ENCODE assay signal across 3 worm cellular contexts in genomic region chrIII:7907515-7907914, ce11.
TF ChIP-seq lines count a peak whose summit lies in the region.

Gene pcp-5, minus strand, starts transcription at chrIII:7907615.

TF ChIP-seq in whole organism, L1 larva, 84 proteins besides CTCF, POLR2A, EP300 and RAD21:
- TF ChIP-seq rnt-1 (tag; optimal IDR thresholded peaks at IDR 0.05; lab: Kevin White, UChicago): peak; percentile 48
- peak; percentile 36 for TF ChIP-seq nhr-71 (tag; optimal IDR thresholded peaks at IDR 0.05; lab: Kevin White, UChicago)
- TF ChIP-seq fkh-8 (tag; optimal IDR thresholded peaks at IDR 0.05; lab: Kevin White, UChicago): no peak
TF ChIP-seq in whole organism, L1 larva: peak in this region for 2.

TF ChIP-seq in whole organism, late embryonic, 69 proteins besides CTCF, POLR2A, EP300 and RAD21:
- TF ChIP-seq odd-2 (tag; optimal IDR thresholded peaks at IDR 0.05; lab: Kevin White, UChicago) (no peak), unc-55 (GFP tag; optimal IDR thresholded peaks at IDR 0.05; lab: Kevin White, UChicago) (peak; percentile 6)
TF ChIP-seq in whole organism, late embryonic: peak in this region for 1.

TF ChIP-seq in whole organism, mixed stage, embryonic, 35 proteins besides CTCF, POLR2A, EP300 and RAD21:
- TF ChIP-seq sptf-1 (tag; optimal IDR thresholded peaks at IDR 0.05; lab: Kevin White, UChicago) (no peak), M03D4.4 (tag; optimal IDR thresholded peaks at IDR 0.05; lab: Kevin White, UChicago) (no peak), ceh-43 (GFP tag; optimal IDR thresholded peaks at IDR 0.05; lab: Kevin White, UChicago) (no peak), cnd-1 (tag; optimal IDR thresholded peaks at IDR 0.05; lab: Kevin White, UChicago) (no peak), bed-3 (GFP tag; optimal IDR thresholded peaks at IDR 0.05; lab: Kevin White, UChicago) (no peak), lin-13 (tag; optimal IDR thresholded peaks at IDR 0.05; lab: Kevin White, UChicago) (no peak), ceh-39 (tag; optimal IDR thresholded peaks at IDR 0.05; lab: Kevin White, UChicago) (peak; percentile 45), ztf-11 (tag; optimal IDR thresholded peaks at IDR 0.05; lab: Kevin White, UChicago) (no peak), nhr-28 (tag; optimal IDR thresholded peaks at IDR 0.05; lab: Kevin White, UChicago) (no peak), nhr-76 (tag; optimal IDR thresholded peaks at IDR 0.05; lab: Kevin White, UChicago) (no peak), hlh-1 (tag; optimal IDR thresholded peaks at IDR 0.05; lab: Kevin White, UChicago) (peak; percentile 83), nhr-12 (tag; optimal IDR thresholded peaks at IDR 0.05; lab: Kevin White, UChicago) (no peak), pha-4 (tag; optimal IDR thresholded peaks at IDR 0.05; lab: Kevin White, UChicago) (no peak), lin-32 (GFP tag; optimal IDR thresholded peaks at IDR 0.05; lab: Kevin White, UChicago) (no peak), blmp-1 (tag; optimal IDR thresholded peaks at IDR 0.05; lab: Kevin White, UChicago) (no peak), sem-2 (GFP tag; optimal IDR thresholded peaks at IDR 0.05; lab: Kevin White, UChicago) (no peak), nhr-2 (tag; optimal IDR thresholded peaks at IDR 0.05; lab: Kevin White, UChicago) (no peak), tbx-8 (GFP tag; optimal IDR thresholded peaks at IDR 0.05; lab: Kevin White, UChicago) (no peak), elt-3 (tag; optimal IDR thresholded peaks at IDR 0.05; lab: Kevin White, UChicago) (no peak), flh-1 (GFP tag; optimal IDR thresholded peaks at IDR 0.05; lab: Kevin White, UChicago) (no peak), ceh-83 (GFP tag; optimal IDR thresholded peaks at IDR 0.05; lab: Kevin White, UChicago) (no peak), mep-1 (tag; optimal IDR thresholded peaks at IDR 0.05; lab: Kevin White, UChicago) (no peak), unc-120 (tag; optimal IDR thresholded peaks at IDR 0.05; lab: Kevin White, UChicago; ENCODE audit: poor library complexity, severe bottlenecking) (no peak), mab-5 (tag; optimal IDR thresholded peaks at IDR 0.05; lab: Kevin White, UChicago) (no peak), unc-62 (GFP tag; optimal IDR thresholded peaks at IDR 0.05; lab: Kevin White, UChicago) (peak; percentile 28)
TF ChIP-seq in whole organism, mixed stage, embryonic: peak in this region for 3.

Comparison
In these comparisons a context has a peak if more than half of its experiments do, and no peak if none do; other contexts are left out.
1. Of the 10 proteins assayed by ChIP-seq in both whole organism, L1 larva and whole organism, late embryonic: peak only in whole organism, L1 larva: rnt-1; only in whole organism, late embryonic: none; in both: none; in neither: 9.